Worm (Caenorhabditis elegans): ENCODE results near the gene str-87.

DNA sequence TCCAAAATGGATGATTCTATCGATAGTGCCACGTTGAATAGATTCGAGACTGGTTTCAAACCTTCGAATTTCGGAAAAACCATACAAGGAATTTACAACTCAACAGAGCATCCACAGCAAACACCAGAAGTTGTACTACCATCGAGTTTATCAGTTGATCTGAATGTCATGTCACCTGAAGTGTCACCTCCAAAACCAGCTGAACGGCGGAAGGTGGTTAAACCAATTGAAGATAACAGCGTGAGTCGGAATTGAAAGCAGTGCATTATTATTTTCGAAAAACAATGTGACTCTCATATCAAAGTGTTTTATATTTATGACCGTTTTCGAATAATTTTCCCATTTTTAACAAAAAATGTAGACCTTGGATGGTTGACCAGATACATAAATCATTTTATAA lies 39.0 kb downstream of the str-87 start:
- no peak for TF ChIP-seq ama-1 (optimal IDR thresholded peaks at IDR 0.05)
- TF ChIP-seq sox-2 (GFP tag; IDR thresholded peaks at IDR 0.05), result no peak

Data from whole organism, late embryonic.